Worm (Caenorhabditis elegans) whole organism, midembryonic: Measurements from ENCODE around the gene C09G1.5.

Experiments
- T22C8.4 ChIP-seq: fragments of 200-800 bp; sonication (Bioruptor generic); IDR thresholded peaks from 2 replicates; pipeline ENCODE4 v1.3.6; 2022; ENCODE audit warnings: missing genetic modification characterization, missing compliant biosample characterization
- cog-1 ChIP-seq: sonication (generic microtip); optimal IDR thresholded peaks from 2 replicates; lab custom pipeline; 2016; ENCODE audit warnings: missing genetic modification characterization, missing compliant biosample characterization
- flt-1 ChIP-seq: fragments of 200-800 bp; sonication (Bioruptor generic); IDR thresholded peaks from 2 replicates; pipeline ENCODE4 v1.3.6; 2022; ENCODE audit warnings: missing genetic modification characterization, missing compliant biosample characterization
- klf-2 ChIP-seq: fragments of 200-800 bp; sonication (Bioruptor generic); conservative IDR thresholded peaks from 2 replicates; pipeline ENCODE4 v1.3.6; 2022; ENCODE audit warnings: missing genetic modification reagents, missing genetic modification characterization, missing compliant biosample characterization
- med-1 ChIP-seq: sonication (generic microtip); optimal IDR thresholded peaks from 2 replicates; lab custom pipeline; 2017; ENCODE audit warnings: missing genetic modification characterization, mild to moderate bottlenecking, missing compliant biosample characterization, antibody characterized with exemption, missing genetic modification reagents; ENCODE audit not compliant: insufficient read depth
- ref-1 ChIP-seq: fragments of 200-800 bp; sonication (Bioruptor generic); conservative IDR thresholded peaks from 2 replicates; pipeline ENCODE4 v1.3.6; 2022; ENCODE audit warnings: missing genetic modification reagents, missing genetic modification characterization, missing compliant biosample characterization
- tab-1 ChIP-seq: fragments of 200-800 bp; sonication (Bioruptor generic); IDR thresholded peaks from 2 replicates; pipeline ENCODE4 v1.3.6; 2022; ENCODE audit warnings: missing genetic modification characterization, missing compliant biosample characterization
- ztf-23 ChIP-seq: fragments of 200-800 bp; sonication (Bioruptor generic); IDR thresholded peaks from 2 replicates; pipeline ENCODE4 v1.3.6; 2022; ENCODE audit warnings: missing genetic modification reagents, missing genetic modification characterization, missing compliant biosample characterization
- ztf-29 ChIP-seq: fragments of 200-800 bp; sonication (Bioruptor generic); IDR thresholded peaks from 2 replicates; pipeline ENCODE4 v1.3.6; 2022; ENCODE audit warnings: missing genetic modification reagents, missing genetic modification characterization, missing compliant biosample characterization

The C09G1.5 gene

ce11 chrX:15937854-15938253 lies 21.0 kb upstream of the C09G1.5 start:
- no peak for TF ChIP-seq med-1 (GFP tag; lab: Kevin White, UChicago)
- no peak for TF ChIP-seq ztf-23
- no peak for TF ChIP-seq cog-1 (tag; lab: Kevin White, UChicago)
- no peak for TF ChIP-seq klf-2 (GFP tag; lab: Robert Waterston, UW)
- no peak for TF ChIP-seq tab-1
- no peak for TF ChIP-seq T22C8.4
- no peak for TF ChIP-seq ref-1 (GFP tag; lab: Robert Waterston, UW)
- TF ChIP-seq flt-1 (GFP tag; lab: Robert Waterston, UW) = no peak
- TF ChIP-seq ztf-29 = no peak

ce11 chrX:15939224-15939623 lies 19.6 kb upstream of the C09G1.5 start, which contains the start of gene mrp-3:
TSS of gene mrp-3 (minus strand) at chrX:15939324.
- TF ChIP-seq med-1 (GFP tag; lab: Kevin White, UChicago) = no peak
- TF ChIP-seq ztf-23 = no peak
- TF ChIP-seq flt-1 (GFP tag; lab: Robert Waterston, UW) = no peak
- TF ChIP-seq ref-1 (GFP tag; lab: Robert Waterston, UW) = no peak
- no peak for TF ChIP-seq cog-1 (tag; lab: Kevin White, UChicago)
- TF ChIP-seq T22C8.4 = no peak
- no peak for TF ChIP-seq klf-2 (GFP tag; lab: Robert Waterston, UW)
- no peak for TF ChIP-seq ztf-29
- no peak for TF ChIP-seq tab-1

ce11 chrX:15939759-15940334 lies 19.0 kb upstream of the C09G1.5 start:
- TF ChIP-seq cog-1 (tag; lab: Kevin White, UChicago) = no peak
- no peak for TF ChIP-seq flt-1 (GFP tag; lab: Robert Waterston, UW)
- no peak for TF ChIP-seq tab-1
- no peak for TF ChIP-seq ztf-29
- TF ChIP-seq med-1 (GFP tag; lab: Kevin White, UChicago) = no peak
- no peak for TF ChIP-seq klf-2 (GFP tag; lab: Robert Waterston, UW)
- no peak for TF ChIP-seq T22C8.4
- TF ChIP-seq ztf-23 = no peak
- no peak for TF ChIP-seq ref-1 (GFP tag; lab: Robert Waterston, UW)

- no peak for TF ChIP-seq tab-1
- TF ChIP-seq ztf-29 = no peak
- TF ChIP-seq ref-1 (GFP tag; lab: Robert Waterston, UW) = no peak
- no peak for TF ChIP-seq T22C8.4
- no peak for TF ChIP-seq med-1 (GFP tag; lab: Kevin White, UChicago)
- TF ChIP-seq klf-2 (GFP tag; lab: Robert Waterston, UW) = no peak
- TF ChIP-seq ztf-23 = no peak
- TF ChIP-seq flt-1 (GFP tag; lab: Robert Waterston, UW) = no peak
- TF ChIP-seq cog-1 (tag; lab: Kevin White, UChicago) = no peak
Observed at ce11 chrX:15943709-15944108, 15.2 kb upstream of the C09G1.5 start, which contains the start of gene mec-5. TSS of gene mec-5 (plus strand) at chrX:15944009.

- TF ChIP-seq tab-1 (no peak), med-1 (GFP tag; lab: Kevin White, UChicago) (no peak)
Observed at ce11 chrX:15944198-15944597, 14.7 kb upstream of the C09G1.5 start.

ce11 chrX:15945806-15946205 lies 13.1 kb upstream of the C09G1.5 start:
- TF ChIP-seq med-1 (GFP tag; lab: Kevin White, UChicago) = no peak
- no peak for TF ChIP-seq ztf-29
- TF ChIP-seq cog-1 (tag; lab: Kevin White, UChicago) = no peak
- no peak for TF ChIP-seq klf-2 (GFP tag; lab: Robert Waterston, UW)
- TF ChIP-seq flt-1 (GFP tag; lab: Robert Waterston, UW) = no peak
- TF ChIP-seq ref-1 (GFP tag; lab: Robert Waterston, UW) = no peak
- no peak for TF ChIP-seq tab-1

ce11 chrX:15951194-15951593 lies 7.7 kb upstream of the C09G1.5 start, which contains the start of gene col-186:
TSS of gene col-186 (plus strand) at chrX:15951494.
- TF ChIP-seq tab-1 (no peak), T22C8.4 (no peak), ztf-29 (no peak), flt-1 (GFP tag; lab: Robert Waterston, UW) (no peak), ref-1 (GFP tag; lab: Robert Waterston, UW) (no peak), ztf-23 (no peak), klf-2 (GFP tag; lab: Robert Waterston, UW) (no peak), med-1 (GFP tag; lab: Kevin White, UChicago) (no peak), cog-1 (tag; lab: Kevin White, UChicago) (no peak)

- TF ChIP-seq tab-1 = no peak
Observed at ce11 chrX:15953086-15953485, 5.8 kb upstream of the C09G1.5 start.

ce11 chrX:15953611-15954010 lies 5.3 kb upstream of the C09G1.5 start:
- TF ChIP-seq ref-1 (GFP tag; lab: Robert Waterston, UW) (no peak), flt-1 (GFP tag; lab: Robert Waterston, UW) (no peak), cog-1 (tag; lab: Kevin White, UChicago) (no peak), tab-1 (no peak), ztf-29 (no peak), T22C8.4 (no peak), klf-2 (GFP tag; lab: Robert Waterston, UW) (no peak), ztf-23 (no peak), med-1 (GFP tag; lab: Kevin White, UChicago) (no peak)

- TF ChIP-seq ztf-23 (no peak), klf-2 (GFP tag; lab: Robert Waterston, UW) (no peak), ztf-29 (no peak), tab-1 (no peak), med-1 (GFP tag; lab: Kevin White, UChicago) (no peak), flt-1 (GFP tag; lab: Robert Waterston, UW) (no peak), ref-1 (GFP tag; lab: Robert Waterston, UW) (no peak), cog-1 (tag; lab: Kevin White, UChicago) (no peak), T22C8.4 (no peak)
Observed at ce11 chrX:15982630-15983029, 23.8 kb downstream of the C09G1.5 start, which contains the start of gene C09G1.2. TSS of gene C09G1.2 (minus strand) at chrX:15982730.
